Fruit fly (Drosophila melanogaster) whole organism, adult: ENCODE measurements around the gene CG11555.

Experiments
- CG11617 ChIP-seq: fragments of 200-800 bp; sonication (Bioruptor generic); optimal IDR thresholded peaks from 2 replicates; lab custom pipeline; 2017; ENCODE audit warnings: mild to moderate bottlenecking, missing biosample characterization, missing genetic modification reagents, missing genetic modification characterization
- CG12768 ChIP-seq: fragments of 200-800 bp; sonication (Bioruptor generic); optimal IDR thresholded peaks from 2 replicates; lab custom pipeline; 2017; ENCODE audit warnings: missing biosample characterization, missing genetic modification characterization, mild to moderate bottlenecking, moderate library complexity, missing genetic modification reagents
- CG14711 ChIP-seq: fragments of 200-800 bp; sonication (Bioruptor generic); optimal IDR thresholded peaks from 2 replicates; lab custom pipeline; 2018; ENCODE audit warnings: missing biosample characterization, mild to moderate bottlenecking, missing genetic modification characterization, moderate library complexity
- CG1620 ChIP-seq: fragments of 200-800 bp; sonication (Bioruptor generic); optimal IDR thresholded peaks from 2 replicates; lab custom pipeline; 2016; ENCODE audit warnings: missing biosample characterization, missing genetic modification characterization
- CG33017 ChIP-seq: fragments of 200-800 bp; sonication (Bioruptor generic); optimal IDR thresholded peaks from 2 replicates; lab custom pipeline; 2018; ENCODE audit warnings: missing biosample characterization, mild to moderate bottlenecking, missing genetic modification characterization, moderate library complexity
- CG5204 ChIP-seq: fragments of 200-800 bp; sonication (Bioruptor generic); optimal IDR thresholded peaks from 2 replicates; lab custom pipeline; 2016; ENCODE audit warnings: missing biosample characterization, missing genetic modification characterization
- CG7045 ChIP-seq: fragments of 200-800 bp; sonication (Bioruptor generic); optimal IDR thresholded peaks from 2 replicates; lab custom pipeline; 2017; ENCODE audit warnings: missing biosample characterization, mild to moderate bottlenecking, missing genetic modification characterization
- CG7101 ChIP-seq: fragments of 200-800 bp; sonication (Bioruptor generic); optimal IDR thresholded peaks from 2 replicates; lab custom pipeline; 2018; ENCODE audit warnings: missing biosample characterization, mild to moderate bottlenecking, missing genetic modification characterization, moderate library complexity
- Clk ChIP-seq: fragments of 200-800 bp; sonication (Bioruptor generic); optimal IDR thresholded peaks from 2 replicates; lab custom pipeline; 2017; ENCODE audit warnings: missing biosample characterization, missing genetic modification characterization
- Crg-1 ChIP-seq: fragments of 200-800 bp; sonication (Bioruptor generic); optimal IDR thresholded peaks from 2 replicates; lab custom pipeline; 2016; ENCODE audit warnings: missing biosample characterization, missing genetic modification characterization
- Hr96 ChIP-seq: fragments of 200-800 bp; sonication (Bioruptor generic); optimal IDR thresholded peaks from 2 replicates; lab custom pipeline; 2016; ENCODE audit warnings: missing biosample characterization, missing genetic modification characterization
- Mnt ChIP-seq: fragments of 200-800 bp; sonication (Bioruptor generic); optimal IDR thresholded peaks from 2 replicates; lab custom pipeline; 2016; ENCODE audit warnings: missing biosample characterization, mild to moderate bottlenecking, missing genetic modification characterization
- bab1 ChIP-seq: fragments of 200-800 bp; sonication (Bioruptor generic); optimal IDR thresholded peaks from 3 replicates; lab custom pipeline; 2019; ENCODE audit warnings: missing biosample characterization, mild to moderate bottlenecking, missing genetic modification characterization, moderate library complexity
- cic ChIP-seq: fragments of 200-800 bp; sonication (Bioruptor generic); optimal IDR thresholded peaks from 2 replicates; lab custom pipeline; 2017; ENCODE audit warnings: missing biosample characterization, mild to moderate bottlenecking, missing genetic modification characterization, moderate library complexity
- cnc ChIP-seq, 2 experiments: fragments of >200 bp; optimal IDR thresholded peaks; 2 replicates each; lab custom pipeline; 2017
- kay ChIP-seq: fragments of 200-800 bp; sonication (Bioruptor generic); peaks from one replicate; lab custom pipeline; 2016; ENCODE audit warnings: missing biosample characterization, missing genetic modification characterization, borderline replicate concordance
- ovo ChIP-seq: fragments of 200-800 bp; sonication (Bioruptor generic); optimal IDR thresholded peaks from 2 replicates; lab custom pipeline; 2016; ENCODE audit warnings: missing biosample characterization, missing genetic modification characterization
- pad ChIP-seq: fragments of 200-800 bp; sonication (Bioruptor generic); optimal IDR thresholded peaks from 3 replicates; lab custom pipeline; 2017; ENCODE audit warnings: missing biosample characterization, missing genetic modification characterization, mild to moderate bottlenecking, moderate library complexity, missing genetic modification reagents
- tj ChIP-seq: fragments of 200-800 bp; sonication (Bioruptor generic); optimal IDR thresholded peaks from 3 replicates; lab custom pipeline; 2017; ENCODE audit warnings: missing biosample characterization, mild to moderate bottlenecking, missing genetic modification characterization, moderate library complexity
- toe ChIP-seq: fragments of 200-800 bp; sonication (Bioruptor generic); optimal IDR thresholded peaks from 2 replicates; lab custom pipeline; 2016; ENCODE audit warnings: missing biosample characterization, missing genetic modification characterization

The CG11555 gene

DNA sequence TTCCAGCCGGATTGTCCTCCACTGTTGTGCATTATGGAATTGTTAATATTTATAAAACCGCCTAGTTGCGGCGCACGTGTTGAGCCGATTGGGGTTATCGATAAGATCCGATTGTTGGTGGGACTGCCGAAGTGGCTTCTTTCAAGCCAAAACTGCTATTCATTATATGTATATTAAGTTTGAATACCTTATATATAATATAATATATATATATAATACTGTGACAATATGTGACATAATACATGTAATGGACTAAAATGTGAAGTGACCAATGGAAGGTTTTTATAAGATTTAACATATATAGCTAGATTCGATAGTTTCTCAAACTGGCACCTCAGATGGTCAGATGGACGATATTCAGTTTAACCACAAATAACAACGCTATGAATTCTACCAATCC lies at the start of gene CG11555, which contains the start of gene mbm:
Gene CG11555, plus strand, starts transcription at position 234 of the 400 bp plus-strand sequence.
Gene mbm, minus strand, starts transcription at position 113 of the 400 bp plus-strand sequence.
- no peak for TF ChIP-seq ovo
- no peak for TF ChIP-seq Clk (GFP tag; lab: Kevin White, UChicago)
- TF ChIP-seq tj (GFP tag; lab: Kevin White, UChicago), result no peak
- peak; percentile 47 for TF ChIP-seq CG33017 (tag; lab: Kevin White, UChicago)
- no peak for TF ChIP-seq kay
- peak; percentile 29 for TF ChIP-seq bab1
- TF ChIP-seq Hr96, result no peak
- no peak for TF ChIP-seq Crg-1 (GFP tag; lab: Kevin White, UChicago)
- TF ChIP-seq cnc (optimal IDR thresholded peaks at IDR 0.05; lab: Kevin White, UChicago), result no peak
- no peak for TF ChIP-seq CG5204 (GFP tag; lab: Kevin White, UChicago)
- TF ChIP-seq toe (GFP tag; lab: Kevin White, UChicago), result no peak
- peak; percentile 97 for TF ChIP-seq Mnt
- no peak for TF ChIP-seq CG1620 (GFP tag; lab: Kevin White, UChicago)
- peak; percentile 49 for TF ChIP-seq CG14711 (tag; lab: Kevin White, UChicago)
- TF ChIP-seq CG7101, result peak; percentile 48
- no peak for TF ChIP-seq cic
- no peak for TF ChIP-seq CG7045 (GFP tag; lab: Kevin White, UChicago)
- TF ChIP-seq CG11617 (GFP tag; lab: Kevin White, UChicago), result peak; percentile 41
- TF ChIP-seq pad (GFP tag; lab: Kevin White, UChicago), result peak; percentile 3
- TF ChIP-seq CG12768 (GFP tag; lab: Kevin White, UChicago), result no peak

DNA sequence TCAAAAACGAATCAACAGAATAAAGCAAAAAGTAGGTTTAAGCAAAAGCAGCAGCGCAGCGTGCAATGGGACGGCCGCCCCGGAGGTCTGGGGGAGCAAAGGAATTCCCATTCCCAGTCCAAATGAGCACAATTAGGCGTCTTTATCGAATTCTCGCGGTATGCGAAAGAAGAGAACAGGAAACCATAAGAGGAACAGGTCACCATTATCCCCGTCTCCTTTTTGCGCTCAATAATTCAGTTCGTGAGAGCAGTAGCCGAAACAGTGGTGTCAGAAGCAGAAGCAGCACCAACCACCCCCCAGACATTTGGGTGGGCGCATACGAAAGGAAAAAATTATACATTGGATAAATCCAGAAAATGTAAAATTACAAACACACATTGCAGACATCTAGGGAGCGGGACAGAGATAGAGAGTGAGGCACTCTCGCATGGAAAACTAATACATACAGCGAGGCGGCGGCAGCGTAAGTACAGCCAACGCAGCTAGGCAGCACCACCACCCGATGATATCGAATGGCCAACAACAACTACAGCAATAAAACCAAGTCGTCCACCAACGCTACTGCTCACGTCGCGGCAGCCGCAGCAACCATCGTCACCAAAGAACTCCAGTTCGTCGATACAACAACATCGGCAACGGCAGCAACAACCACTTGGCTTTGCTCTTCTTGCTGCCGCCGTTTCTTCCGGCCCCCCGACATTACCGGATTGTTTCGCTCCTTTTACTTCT lies 49.6 kb upstream of the CG11555 start:
- TF ChIP-seq Hr96 (no peak), Crg-1 (GFP tag; lab: Kevin White, UChicago) (no peak), cnc (optimal IDR thresholded peaks at IDR 0.05; lab: Kevin White, UChicago) (no peak), Clk (GFP tag; lab: Kevin White, UChicago) (no peak)

dm6 chr2L:224599-225385 lies 48.8 kb upstream of the CG11555 start:
- no peak for TF ChIP-seq CG7045 (GFP tag; lab: Kevin White, UChicago)
- peak; percentile 13 for TF ChIP-seq CG12768 (GFP tag; lab: Kevin White, UChicago)
- no peak for TF ChIP-seq kay
- no peak for TF ChIP-seq cic
- TF ChIP-seq CG5204 (GFP tag; lab: Kevin White, UChicago), result peak; percentile 8
- TF ChIP-seq Mnt, result no peak
- no peak for TF ChIP-seq CG14711 (tag; lab: Kevin White, UChicago)

- TF ChIP-seq toe (GFP tag; lab: Kevin White, UChicago) (no peak), CG11617 (GFP tag; lab: Kevin White, UChicago) (no peak), ovo (no peak), CG1620 (GFP tag; lab: Kevin White, UChicago) (no peak), CG7101 (no peak), Crg-1 (GFP tag; lab: Kevin White, UChicago) (no peak), CG7045 (GFP tag; lab: Kevin White, UChicago) (no peak), bab1 (no peak)
These were observed 48.3 kb upstream of the CG11555 start for dm6 chr2L:225386-225682.

DNA sequence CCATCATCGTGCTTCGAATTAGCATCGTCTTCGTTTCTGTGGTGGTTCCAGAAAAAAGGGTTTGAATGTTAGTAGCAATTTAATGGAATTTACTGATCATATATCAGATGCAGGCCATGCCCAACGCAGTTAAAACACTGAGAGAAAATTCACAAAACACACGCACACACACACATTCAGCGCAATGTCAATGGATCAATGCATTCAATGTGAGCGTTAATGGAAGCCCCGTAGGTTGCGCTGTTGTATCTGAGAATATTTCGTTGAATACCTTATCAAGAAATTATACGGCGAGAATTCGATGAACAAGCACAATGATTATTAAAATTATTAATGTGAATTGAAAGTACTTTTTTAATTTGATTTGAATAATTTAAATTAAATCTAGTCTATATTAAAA lies 45.4 kb upstream of the CG11555 start:
- TF ChIP-seq pad (GFP tag; lab: Kevin White, UChicago), result no peak
- TF ChIP-seq Mnt, result no peak
- no peak for TF ChIP-seq cic
- TF ChIP-seq CG7101, result no peak
- no peak for TF ChIP-seq CG33017 (tag; lab: Kevin White, UChicago)
- TF ChIP-seq bab1, result no peak
- TF ChIP-seq ovo, result no peak
- no peak for TF ChIP-seq tj (GFP tag; lab: Kevin White, UChicago)
- no peak for TF ChIP-seq CG7045 (GFP tag; lab: Kevin White, UChicago)
- TF ChIP-seq CG12768 (GFP tag; lab: Kevin White, UChicago), result no peak

DNA sequence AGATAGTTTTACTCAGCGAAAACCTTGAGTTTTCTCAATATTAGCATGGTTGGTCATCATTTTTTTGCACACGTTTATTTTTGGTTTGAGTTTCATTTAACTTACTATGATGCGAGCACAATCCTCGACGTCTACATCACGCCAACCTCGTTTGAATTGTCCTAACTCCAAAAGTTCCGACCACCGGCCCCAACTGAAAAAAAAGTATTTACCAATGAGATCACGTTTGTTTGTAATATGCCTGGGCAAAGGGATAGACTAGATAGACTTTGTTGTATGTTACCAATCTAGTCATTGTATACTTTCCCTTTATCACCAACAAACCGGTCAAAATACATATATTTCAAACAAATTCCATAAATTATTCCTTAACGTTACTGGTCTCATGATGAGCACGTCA lies 41.4 kb upstream of the CG11555 start, which contains the start of gene CG13693:
Gene CG13693, plus strand, starts transcription at position 301 of the 400 bp plus-strand sequence.
- TF ChIP-seq Crg-1 (GFP tag; lab: Kevin White, UChicago) (no peak), CG7101 (no peak), toe (GFP tag; lab: Kevin White, UChicago) (no peak), Hr96 (no peak), pad (GFP tag; lab: Kevin White, UChicago) (no peak)

DNA sequence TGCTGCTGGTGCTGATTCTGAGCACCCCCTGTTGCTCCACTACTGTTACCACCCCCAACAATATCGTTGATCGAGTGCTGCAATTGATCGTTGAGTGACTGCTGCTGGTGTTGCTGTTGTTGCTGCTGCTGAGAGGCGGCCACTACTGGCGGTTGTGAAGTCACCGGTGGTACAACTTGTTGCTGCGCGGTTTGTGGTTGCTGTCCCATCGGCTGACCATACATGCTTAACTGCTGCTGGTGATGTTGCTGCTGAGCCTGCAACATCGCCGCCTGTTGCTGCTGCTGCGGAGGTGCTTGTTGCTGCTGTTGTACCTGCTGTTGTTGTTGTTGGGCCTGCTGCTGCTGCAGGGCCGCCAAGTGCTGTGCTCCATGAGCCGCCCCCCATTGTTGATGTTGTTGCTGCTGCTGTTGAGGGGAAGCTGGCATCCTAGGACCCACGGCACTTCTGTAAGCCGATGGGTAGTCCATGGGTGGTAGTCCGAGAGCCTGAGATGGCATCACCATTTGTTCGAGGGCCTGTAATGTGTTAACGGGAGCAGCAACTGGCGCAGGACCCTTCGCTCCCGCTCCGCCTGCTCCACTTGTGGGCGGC lies 33.4 kb upstream of the CG11555 start:
- no peak for TF ChIP-seq CG14711 (tag; lab: Kevin White, UChicago)
- TF ChIP-seq ovo, result no peak
